Worm (Caenorhabditis elegans) whole organism, L1 larva: ENCODE results near the gene R06F6.8.

Experiments used
- C04F5.9 ChIP-seq: sonication (generic microtip); optimal IDR thresholded peaks from 2 replicates; lab custom pipeline; 2016; ENCODE audit warnings: missing genetic modification characterization, missing compliant biosample characterization
- aha-1 ChIP-seq: fragments of 150-350 bp; optimal IDR thresholded peaks from 2 replicates; lab custom pipeline; 2014; ENCODE audit warnings: missing biosample characterization, missing genetic modification characterization
- aly-2 ChIP-seq: fragments of 150-350 bp; optimal IDR thresholded peaks from 2 replicates; lab custom pipeline; 2014; ENCODE audit warnings: missing biosample characterization, missing genetic modification characterization
- blmp-1 ChIP-seq: fragments of 150-350 bp; optimal IDR thresholded peaks from 2 replicates; lab custom pipeline; 2014; ENCODE audit warnings: missing biosample characterization, missing genetic modification characterization
- ceh-63 ChIP-seq: fragments of 200-800 bp; sonication (Bioruptor generic); optimal IDR thresholded peaks from 2 replicates; lab custom pipeline; 2018; ENCODE audit warnings: mild to moderate bottlenecking, missing genetic modification characterization, missing compliant biosample characterization
- ces-1 ChIP-seq: fragments of 150-350 bp; optimal IDR thresholded peaks from 2 replicates; lab custom pipeline; 2014; ENCODE audit warnings: missing biosample characterization, missing genetic modification reagents, missing genetic modification characterization
- dsc-1 ChIP-seq: sonication (generic microtip); optimal IDR thresholded peaks from 2 replicates; lab custom pipeline; 2016; ENCODE audit warnings: mild to moderate bottlenecking, missing genetic modification characterization, missing compliant biosample characterization
- efl-3 ChIP-seq: fragments of 200-800 bp; sonication (Bioruptor generic); optimal IDR thresholded peaks from 2 replicates; lab custom pipeline; 2018; ENCODE audit warnings: mild to moderate bottlenecking, missing genetic modification characterization, missing compliant biosample characterization
- egl-13 ChIP-seq: sonication (generic microtip); optimal IDR thresholded peaks from 2 replicates; lab custom pipeline; 2016; ENCODE audit warnings: missing genotype, missing genetic modification reagents, missing genetic modification characterization, missing compliant biosample characterization
- egl-27 ChIP-seq, 2 experiments: fragments of 150-350 bp in 1 of 2; sonication (generic microtip); optimal IDR thresholded peaks; 3 replicates each; lab custom pipeline; 2017 to 2018; ENCODE audit warnings: missing biosample characterization in 2 of 2, missing genetic modification characterization in 2 of 2, missing genetic modification reagents in 2 of 2
- elt-2 ChIP-seq: sonication (generic microtip); optimal IDR thresholded peaks from 2 replicates; lab custom pipeline; 2016; ENCODE audit warnings: missing genetic modification characterization, mild to moderate bottlenecking, inconsistent platforms, missing compliant biosample characterization, missing genetic modification reagents
- ets-5 ChIP-seq: fragments of 200-800 bp; sonication (Bioruptor generic); IDR thresholded peaks from 2 replicates; pipeline ENCODE4 v1.3.6; 2022; ENCODE audit warnings: missing genetic modification characterization, missing compliant biosample characterization
- fkh-10 ChIP-seq: sonication (generic microtip); optimal IDR thresholded peaks from 2 replicates; lab custom pipeline; 2017; ENCODE audit warnings: missing biosample characterization, missing genetic modification reagents, missing genetic modification characterization
- fkh-8 ChIP-seq: sonication (generic microtip); optimal IDR thresholded peaks from 2 replicates; lab custom pipeline; 2016; ENCODE audit warnings: mild to moderate bottlenecking, missing genetic modification characterization, missing compliant biosample characterization
- hlh-17 ChIP-seq: fragments of 200-800 bp; sonication (Bioruptor generic); optimal IDR thresholded peaks from 2 replicates; lab custom pipeline; 2018; ENCODE audit warnings: missing genetic modification characterization, mild to moderate bottlenecking, missing compliant biosample characterization, moderate library complexity, borderline replicate concordance
- lin-14 ChIP-seq: fragments of 200-800 bp; sonication (Bioruptor generic); optimal IDR thresholded peaks from 2 replicates; lab custom pipeline; 2018; ENCODE audit warnings: mild to moderate bottlenecking, missing genetic modification characterization, moderate library complexity, missing compliant biosample characterization
- lsy-2 ChIP-seq, 2 experiments: fragments of 150-350 bp; optimal IDR thresholded peaks; 2 replicates each; lab custom pipeline; 2014; ENCODE audit warnings: missing biosample characterization in 2 of 2, missing genetic modification characterization in 2 of 2
- mab-9 ChIP-seq: fragments of 200-800 bp; sonication (Bioruptor generic); IDR thresholded peaks from 2 replicates; pipeline ENCODE4 v1.3.6; 2022; ENCODE audit warnings: missing genetic modification reagents, missing genetic modification characterization, missing compliant biosample characterization
- nhr-237 ChIP-seq: fragments of 150-350 bp; optimal IDR thresholded peaks from 2 replicates; lab custom pipeline; 2014; ENCODE audit warnings: missing biosample characterization, missing genetic modification characterization
- nhr-47 ChIP-seq: sonication (generic microtip); optimal IDR thresholded peaks from 2 replicates; lab custom pipeline; 2016; ENCODE audit warnings: mild to moderate bottlenecking, missing genetic modification characterization, moderate library complexity, missing compliant biosample characterization
- nhr-71 ChIP-seq: sonication (generic microtip); optimal IDR thresholded peaks from 2 replicates; lab custom pipeline; 2016; ENCODE audit warnings: mild to moderate bottlenecking, missing genetic modification characterization, moderate library complexity, missing compliant biosample characterization
- nhr-76 ChIP-seq: sonication (generic microtip); optimal IDR thresholded peaks from 2 replicates; lab custom pipeline; 2017; ENCODE audit warnings: missing biosample characterization, missing genetic modification characterization
- pag-3 ChIP-seq: sonication (generic microtip); optimal IDR thresholded peaks from 2 replicates; lab custom pipeline; 2017; ENCODE audit warnings: missing genetic modification characterization, mild to moderate bottlenecking, missing compliant biosample characterization, antibody characterized with exemption, borderline replicate concordance; ENCODE audit not compliant: insufficient read depth
- pax-3 ChIP-seq: fragments of 200-800 bp; sonication (Bioruptor generic); optimal IDR thresholded peaks from 2 replicates; lab custom pipeline; 2018; ENCODE audit warnings: mild to moderate bottlenecking, missing genetic modification characterization, moderate library complexity, missing compliant biosample characterization
- pqm-1 ChIP-seq: sonication (generic microtip); optimal IDR thresholded peaks from 3 replicates; lab custom pipeline; 2017; ENCODE audit warnings: missing biosample characterization, missing genetic modification characterization
- rnt-1 ChIP-seq: sonication (generic microtip); optimal IDR thresholded peaks from 2 replicates; lab custom pipeline; 2016; ENCODE audit warnings: mild to moderate bottlenecking, missing genetic modification characterization, moderate library complexity, missing compliant biosample characterization
- skn-1 ChIP-seq: fragments of 150-350 bp; optimal IDR thresholded peaks from 2 replicates; lab custom pipeline; 2014; ENCODE audit warnings: missing biosample characterization, missing genetic modification characterization
- sptf-1 ChIP-seq: fragments of 150-350 bp; optimal IDR thresholded peaks from 2 replicates; lab custom pipeline; 2014; ENCODE audit warnings: missing biosample characterization, missing genetic modification characterization
- tlp-1 ChIP-seq: fragments of 150-350 bp; optimal IDR thresholded peaks from 2 replicates; lab custom pipeline; 2014; ENCODE audit warnings: missing biosample characterization, missing genetic modification characterization
- unc-130 ChIP-seq: fragments of 150-350 bp; optimal IDR thresholded peaks from 2 replicates; lab custom pipeline; 2017; ENCODE audit warnings: missing biosample characterization, missing genetic modification characterization, inconsistent platforms
- unc-62 ChIP-seq: fragments of 150-350 bp; optimal IDR thresholded peaks from 2 replicates; lab custom pipeline; 2014; ENCODE audit warnings: missing biosample characterization, missing genetic modification reagents, missing genetic modification characterization
- unc-86 ChIP-seq: sonication (generic microtip); optimal IDR thresholded peaks from 2 replicates; lab custom pipeline; 2016; ENCODE audit warnings: missing genetic modification characterization, missing compliant biosample characterization
- vab-15 ChIP-seq: sonication (generic microtip); optimal IDR thresholded peaks from 2 replicates; lab custom pipeline; 2017; ENCODE audit warnings: missing genotype, mild to moderate bottlenecking, missing genetic modification characterization, missing compliant biosample characterization
- zag-1 ChIP-seq: fragments of 150-350 bp; optimal IDR thresholded peaks from 2 replicates; lab custom pipeline; 2014; ENCODE audit warnings: missing biosample characterization, missing genetic modification characterization
- ztf-11 ChIP-seq, 2 experiments: sonication (generic microtip); optimal IDR thresholded peaks; 2 replicates each; lab custom pipeline; 2016 to 2017; ENCODE audit warnings: missing genetic modification characterization in 2 of 2, missing biosample characterization in 1 of 2, missing compliant biosample characterization in 1 of 2
- ztf-4 ChIP-seq: fragments of 150-350 bp; optimal IDR thresholded peaks from 2 replicates; lab custom pipeline; 2014; ENCODE audit warnings: missing biosample characterization, missing genetic modification characterization

R06F6.8 gene

DNA sequence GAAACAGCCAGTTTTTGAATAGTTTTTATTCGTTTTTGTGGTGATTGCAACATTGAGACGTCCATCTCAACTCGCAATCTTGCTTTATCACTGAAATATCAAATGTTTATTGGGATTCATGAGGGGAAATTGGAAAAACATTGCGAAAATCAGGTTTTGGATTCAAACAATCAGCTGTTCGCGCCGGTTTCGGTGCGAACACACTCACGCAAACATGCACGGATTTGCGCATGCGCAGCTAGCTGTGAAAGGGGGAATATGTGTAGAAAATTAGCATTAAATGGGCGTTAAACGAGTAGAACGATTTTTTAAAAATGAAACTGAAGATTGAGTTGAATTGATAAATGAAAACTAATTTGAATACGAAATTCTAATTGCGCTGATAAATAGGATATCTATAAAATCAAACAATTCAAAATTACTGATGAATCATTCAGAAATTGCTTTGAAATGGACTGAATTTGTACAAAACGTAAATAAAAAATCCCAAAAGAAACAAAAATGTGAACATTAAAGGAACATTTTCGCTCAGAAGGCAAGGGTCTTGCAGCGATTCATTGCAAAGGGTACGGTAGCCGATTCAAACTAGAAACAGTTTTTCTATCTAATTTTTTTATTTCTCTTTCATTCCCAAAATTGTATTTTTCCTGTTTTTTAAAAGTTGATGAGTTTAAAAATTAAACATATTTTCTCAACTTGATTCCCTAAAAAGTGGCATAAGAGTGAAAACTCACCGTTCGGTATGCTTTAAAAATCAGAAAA is 36.4 kb downstream of the R06F6.8 start, which contains the start of gene ect-2 (continued):
- TF ChIP-seq hlh-17 (no peak), blmp-1 (peak; percentile 13), C04F5.9 (tag; lab: Kevin White, UChicago) (no peak), nhr-237 (no peak), ztf-11 (tag; optimal IDR thresholded peaks at IDR 0.05; lab: Kevin White, UChicago) (no peak), pqm-1 (tag; lab: Kevin White, UChicago) (no peak), unc-86 (tag; lab: Kevin White, UChicago) (no peak), elt-2 (tag; lab: Kevin White, UChicago) (no peak), fkh-8 (tag; lab: Kevin White, UChicago) (no peak), nhr-76 (tag; lab: Kevin White, UChicago) (no peak), lin-14 (GFP tag; lab: Kevin White, UChicago) (no peak), egl-27 (tag; optimal IDR thresholded peaks at IDR 0.05; lab: Kevin White, UChicago) (no peak), aha-1 (no peak)

DNA sequence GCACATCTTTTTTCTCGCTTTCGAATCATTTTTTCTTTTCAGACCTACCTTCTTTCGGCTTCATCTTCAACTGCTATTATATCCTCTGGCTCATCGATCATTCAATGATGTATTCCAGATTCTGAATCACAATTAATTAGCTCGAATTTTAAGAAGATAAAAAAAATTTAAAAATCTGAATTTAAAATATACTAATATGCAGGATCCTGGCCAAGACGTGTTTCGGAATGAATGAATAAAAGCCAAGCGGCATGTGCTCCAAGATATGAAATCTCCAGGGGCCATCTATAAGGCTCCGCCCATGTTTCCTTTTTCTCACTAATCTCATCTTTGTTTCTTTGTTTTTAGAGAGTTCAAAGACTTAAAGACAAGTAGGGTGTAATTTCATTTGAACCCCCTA is 41.8 kb downstream of the R06F6.8 start, which contains the start of gene mpz-1:
TSS of gene mpz-1 (minus strand) at position 101 of the 400 bp plus-strand sequence.
- TF ChIP-seq efl-3 (no peak), hlh-17 (no peak), unc-62 (GFP tag; lab: Kevin White, UChicago) (no peak), aly-2 (tag; lab: Kevin White, UChicago) (no peak), zag-1 (tag; lab: Kevin White, UChicago) (no peak), ceh-63 (GFP tag; lab: Kevin White, UChicago) (no peak), pax-3 (tag; lab: Kevin White, UChicago) (no peak), skn-1 (no peak), ztf-11 (tag; optimal IDR thresholded peaks at IDR 0.05; lab: Kevin White, UChicago) (no peak), mab-9 (GFP tag; lab: Robert Waterston, UW) (no peak), egl-13 (tag; lab: Kevin White, UChicago) (no peak), sptf-1 (tag; lab: Kevin White, UChicago) (no peak), lsy-2 (tag; optimal IDR thresholded peaks at IDR 0.05; lab: Kevin White, UChicago) (no peak), nhr-237 (no peak)

DNA sequence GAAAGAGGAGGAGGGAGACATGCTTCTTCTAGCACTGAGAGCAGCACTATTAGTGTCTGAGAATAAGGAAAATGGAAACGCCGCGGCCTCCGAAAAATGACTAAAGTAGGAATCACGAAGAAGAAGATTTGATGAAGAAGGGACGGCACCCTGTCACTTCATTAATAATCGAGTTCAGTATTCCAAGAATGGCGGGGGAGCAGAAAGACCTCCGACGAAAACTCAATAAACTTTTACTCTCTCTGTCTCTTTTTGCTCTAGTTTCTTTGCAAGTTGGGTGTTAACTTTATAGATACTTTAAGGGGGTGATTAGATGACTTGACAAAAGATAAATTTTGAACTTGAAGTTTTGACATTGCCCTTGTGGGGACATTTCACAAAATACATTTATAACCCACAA is 50.5 kb downstream of the R06F6.8 start:
- TF ChIP-seq lin-14 (GFP tag; lab: Kevin White, UChicago) (peak; percentile 47), dsc-1 (tag; lab: Kevin White, UChicago) (no peak), pag-3 (no peak), ztf-4 (no peak), unc-130 (tag; lab: Kevin White, UChicago) (no peak), egl-13 (tag; lab: Kevin White, UChicago) (no peak), nhr-47 (peak; percentile 20), C04F5.9 (tag; lab: Kevin White, UChicago) (no peak), fkh-8 (tag; lab: Kevin White, UChicago) (peak; percentile 0), rnt-1 (tag; lab: Kevin White, UChicago) (peak; percentile 11), egl-27 (tag; optimal IDR thresholded peaks at IDR 0.05; lab: Kevin White, UChicago) (no peak), tlp-1 (no peak), ces-1 (GFP tag; lab: Kevin White, UChicago) (peak; percentile 50), fkh-10 (GFP tag; lab: Kevin White, UChicago) (peak; percentile 24), ets-5 (GFP tag; lab: Robert Waterston, UW) (no peak), nhr-237 (no peak), nhr-71 (tag; lab: Kevin White, UChicago) (peak; percentile 23), vab-15 (tag; lab: Kevin White, UChicago) (no peak)
